Worm (Caenorhabditis elegans) whole organism, young adult: Measurements from ENCODE around the gene cex-2.

Experiments used
- B0261.1 ChIP-seq: sonication (generic microtip); optimal IDR thresholded peaks from 2 replicates; lab custom pipeline; 2016; ENCODE audit warnings: mild to moderate bottlenecking, missing genetic modification characterization, moderate library complexity, missing compliant biosample characterization
- C17E4.6 ChIP-seq: fragments of 200-800 bp; sonication (Bioruptor generic); IDR thresholded peaks from 2 replicates; pipeline ENCODE4 v1.3.6; 2022; ENCODE audit warnings: missing genetic modification reagents, missing genetic modification characterization, missing compliant biosample characterization
- D2030.7 ChIP-seq: fragments of 200-800 bp; sonication (Bioruptor generic); IDR thresholded peaks from 2 replicates; pipeline ENCODE4 v1.3.6; 2022; ENCODE audit warnings: missing genetic modification reagents, missing genetic modification characterization, missing compliant biosample characterization
- F22D6.2 ChIP-seq: sonication (generic microtip); optimal IDR thresholded peaks from 2 replicates; lab custom pipeline; 2016; ENCODE audit warnings: mild to moderate bottlenecking, missing genetic modification characterization, missing compliant biosample characterization
- F23B12.7 ChIP-seq: sonication (generic microtip); optimal IDR thresholded peaks from 2 replicates; lab custom pipeline; 2017; ENCODE audit warnings: missing genetic modification characterization, mild to moderate bottlenecking, missing compliant biosample characterization, antibody characterized with exemption, moderate library complexity; ENCODE audit not compliant: insufficient read depth
- F57A8.1 ChIP-seq: fragments of 200-800 bp; sonication (Bioruptor generic); optimal IDR thresholded peaks from 2 replicates; lab custom pipeline; 2018; ENCODE audit warnings: mild to moderate bottlenecking, missing genetic modification characterization, moderate library complexity, missing compliant biosample characterization
- K11D2.4 ChIP-seq: fragments of 200-800 bp; sonication (Bioruptor generic); IDR thresholded peaks from 2 replicates; pipeline ENCODE4 v1.3.6; 2022; ENCODE audit warnings: missing genetic modification reagents, missing genetic modification characterization, missing compliant biosample characterization
- K12H6.12 ChIP-seq: fragments of 200-800 bp; sonication (Bioruptor generic); optimal IDR thresholded peaks from 2 replicates; lab custom pipeline; 2018; ENCODE audit warnings: mild to moderate bottlenecking, missing genetic modification characterization, missing compliant biosample characterization
- Y53F4B.3 ChIP-seq: fragments of 200-800 bp; sonication (Bioruptor generic); IDR thresholded peaks from 2 replicates; pipeline ENCODE4 v1.3.6; 2022; ENCODE audit warnings: missing genetic modification reagents, missing genetic modification characterization, missing compliant biosample characterization
- Y67H2A.10 ChIP-seq: fragments of 200-800 bp; sonication (Bioruptor generic); conservative IDR thresholded peaks from 2 replicates; pipeline ENCODE4 v1.3.6; 2022; ENCODE audit warnings: missing genetic modification reagents, missing genetic modification characterization, missing compliant biosample characterization
- attf-3 ChIP-seq: fragments of 200-800 bp; sonication (Bioruptor generic); conservative IDR thresholded peaks from 2 replicates; pipeline ENCODE4 v1.3.6; 2022; ENCODE audit warnings: missing genetic modification reagents, missing genetic modification characterization, missing compliant biosample characterization
- bed-1 ChIP-seq: fragments of 200-800 bp; sonication (Bioruptor generic); IDR thresholded peaks from 2 replicates; pipeline ENCODE4 v1.3.6; 2022; ENCODE audit warnings: missing genetic modification reagents, missing genetic modification characterization, missing compliant biosample characterization
- ceh-58 ChIP-seq: fragments of 200-800 bp; sonication (Bioruptor generic); IDR thresholded peaks from 2 replicates; pipeline ENCODE4 v1.3.6; 2022; ENCODE audit warnings: missing genetic modification characterization, missing compliant biosample characterization
- die-1 ChIP-seq: sonication (generic microtip); optimal IDR thresholded peaks from 2 replicates; lab custom pipeline; 2016; ENCODE audit warnings: missing genotype, mild to moderate bottlenecking, missing genetic modification characterization, missing compliant biosample characterization
- dpff-1 ChIP-seq: sonication (generic microtip); optimal IDR thresholded peaks from 2 replicates; lab custom pipeline; 2017; ENCODE audit warnings: mild to moderate bottlenecking, missing genetic modification characterization, missing compliant biosample characterization
- egl-18 ChIP-seq: fragments of 200-800 bp; sonication (Bioruptor generic); IDR thresholded peaks from 2 replicates; pipeline ENCODE4 v1.3.6; 2022; ENCODE audit warnings: missing genetic modification reagents, missing genetic modification characterization, missing compliant biosample characterization
- gei-17 ChIP-seq: fragments of 200-800 bp; sonication (Bioruptor generic); optimal IDR thresholded peaks from 2 replicates; lab custom pipeline; 2018; ENCODE audit warnings: mild to moderate bottlenecking, missing genetic modification characterization, missing compliant biosample characterization
- him-1 ChIP-seq: sonication (generic microtip); optimal IDR thresholded peaks from 2 replicates; lab custom pipeline; 2016; ENCODE audit warnings: missing genotype, missing genetic modification reagents, missing genetic modification characterization, missing compliant biosample characterization
- hlh-12 ChIP-seq: sonication (generic microtip); optimal IDR thresholded peaks from 2 replicates; lab custom pipeline; 2016; ENCODE audit warnings: missing genetic modification characterization, missing compliant biosample characterization
- hmg-1.2 ChIP-seq: fragments of 200-800 bp; sonication (Bioruptor generic); IDR thresholded peaks from 2 replicates; pipeline ENCODE4 v1.3.6; 2022; ENCODE audit warnings: missing genetic modification reagents, missing genetic modification characterization, missing compliant biosample characterization
- hmg-20 ChIP-seq: fragments of 200-800 bp; sonication (Bioruptor generic); IDR thresholded peaks from 2 replicates; pipeline ENCODE4 v1.3.6; 2022; ENCODE audit warnings: missing genetic modification reagents, missing genetic modification characterization, missing compliant biosample characterization
- let-526 ChIP-seq: fragments of 200-800 bp; sonication (Bioruptor generic); IDR thresholded peaks from 2 replicates; pipeline ENCODE4 v1.3.6; 2022; ENCODE audit warnings: missing genetic modification reagents, missing genetic modification characterization, missing compliant biosample characterization
- lir-1 ChIP-seq: fragments of 200-800 bp; sonication (Bioruptor generic); conservative IDR thresholded peaks from 2 replicates; pipeline ENCODE4 v1.3.6; 2022; ENCODE audit warnings: missing genetic modification reagents, missing genetic modification characterization, missing compliant biosample characterization
- mcd-1 ChIP-seq: fragments of 200-800 bp; sonication (Bioruptor generic); IDR thresholded peaks from 2 replicates; pipeline ENCODE4 v1.3.6; 2022; ENCODE audit warnings: missing genetic modification reagents, missing genetic modification characterization, missing compliant biosample characterization
- mes-4 ChIP-seq: sonication (generic microtip); optimal IDR thresholded peaks from 2 replicates; lab custom pipeline; 2016; ENCODE audit warnings: missing genotype, missing genetic modification characterization, missing compliant biosample characterization
- mxl-1 ChIP-seq: sonication (generic microtip); optimal IDR thresholded peaks from 2 replicates; lab custom pipeline; 2016; ENCODE audit warnings: missing genetic modification characterization, missing compliant biosample characterization
- nfya-1 ChIP-seq: sonication (generic microtip); optimal IDR thresholded peaks from 2 replicates; lab custom pipeline; 2017; ENCODE audit warnings: antibody characterized with exemption, missing compliant biosample characterization, missing genetic modification characterization, borderline replicate concordance; ENCODE audit not compliant: insufficient read depth
- nfyb-1 ChIP-seq: fragments of 200-800 bp; sonication (Bioruptor generic); IDR thresholded peaks from 2 replicates; pipeline ENCODE4 v1.3.6; 2022; ENCODE audit warnings: missing genetic modification reagents, missing genetic modification characterization, missing compliant biosample characterization
- nhr-120 ChIP-seq: fragments of 200-800 bp; sonication (Bioruptor generic); IDR thresholded peaks from 2 replicates; pipeline ENCODE4 v1.3.6; 2022; ENCODE audit warnings: missing genetic modification characterization, missing compliant biosample characterization
- nhr-27 ChIP-seq: fragments of 200-800 bp; sonication (Bioruptor generic); optimal IDR thresholded peaks from 2 replicates; lab custom pipeline; 2018; ENCODE audit warnings: mild to moderate bottlenecking, missing genetic modification characterization, moderate library complexity, missing compliant biosample characterization
- nhr-90 ChIP-seq: sonication (generic microtip); optimal IDR thresholded peaks from 2 replicates; lab custom pipeline; 2016; ENCODE audit warnings: missing genotype, mild to moderate bottlenecking, missing genetic modification characterization, missing compliant biosample characterization
- pbrm-1 ChIP-seq: fragments of 200-800 bp; sonication (Bioruptor generic); IDR thresholded peaks from 2 replicates; pipeline ENCODE4 v1.3.6; 2022; ENCODE audit warnings: missing genetic modification reagents, missing genetic modification characterization, missing compliant biosample characterization
- rpc-1 ChIP-seq, 2 experiments: fragments of 150-350 bp in 1 of 2; sonication (generic microtip) in 1 of 2; optimal IDR thresholded peaks; 2 replicates each; lab custom pipeline; 2014 to 2018; ENCODE audit warnings: missing biosample characterization in 1 of 2, missing genetic modification characterization in 1 of 2, missing genetic modification reagents in 1 of 2, missing genotype in 1 of 2
- sdz-38 ChIP-seq: sonication (generic microtip); optimal IDR thresholded peaks from 2 replicates; lab custom pipeline; 2016; ENCODE audit warnings: missing genotype, missing genetic modification characterization, missing compliant biosample characterization
- sea-2 ChIP-seq: fragments of 200-800 bp; sonication (Bioruptor generic); IDR thresholded peaks from 2 replicates; pipeline ENCODE4 v1.3.6; 2022; ENCODE audit warnings: missing genetic modification characterization, missing compliant biosample characterization
- snpc-1.1 ChIP-seq: sonication (generic microtip); optimal IDR thresholded peaks from 2 replicates; lab custom pipeline; 2017; ENCODE audit warnings: missing genetic modification characterization, mild to moderate bottlenecking, missing compliant biosample characterization, antibody characterized with exemption, moderate library complexity, missing genotype, missing genetic modification reagents; ENCODE audit not compliant: insufficient read depth
- somi-1 ChIP-seq: fragments of 200-800 bp; sonication (Bioruptor generic); optimal IDR thresholded peaks from 2 replicates; lab custom pipeline; 2018; ENCODE audit warnings: mild to moderate bottlenecking, missing genetic modification characterization, missing compliant biosample characterization
- sptf-2 ChIP-seq: fragments of 200-800 bp; sonication (Bioruptor generic); optimal IDR thresholded peaks from 2 replicates; lab custom pipeline; 2018; ENCODE audit warnings: mild to moderate bottlenecking, missing genetic modification characterization, missing compliant biosample characterization
- tbp1 ChIP-seq: fragments of 200-800 bp; sonication (Bioruptor generic); optimal IDR thresholded peaks from 2 replicates; lab custom pipeline; 2018; ENCODE audit warnings: mild to moderate bottlenecking, missing genetic modification characterization, missing compliant biosample characterization
- ztf-25 ChIP-seq: fragments of 200-800 bp; sonication (Bioruptor generic); IDR thresholded peaks from 2 replicates; pipeline ENCODE4 v1.3.6; 2022; ENCODE audit warnings: missing genetic modification reagents, missing genetic modification characterization, missing compliant biosample characterization
- ztf-28 ChIP-seq: fragments of 200-800 bp; sonication (Bioruptor generic); IDR thresholded peaks from 2 replicates; pipeline ENCODE4 v1.3.6; 2022; ENCODE audit warnings: missing genetic modification reagents, missing genetic modification characterization, missing compliant biosample characterization

Gene cex-2

ce11 chrII:7838661-7839060 lies 3.4 kb upstream of the cex-2 start:
- TF ChIP-seq K11D2.4 (no peak), hmg-1.2 (GFP tag; lab: Robert Waterston, UW) (peak; percentile 76), sea-2 (GFP tag; lab: Robert Waterston, UW) (no peak), Y53F4B.3 (GFP tag; lab: Robert Waterston, UW) (no peak), him-1 (no peak), ztf-28 (GFP tag; lab: Robert Waterston, UW) (no peak)

- TF ChIP-seq somi-1: peak; percentile 40
- TF ChIP-seq B0261.1 (tag; lab: Kevin White, UChicago): no peak
- TF ChIP-seq nfyb-1 (GFP tag; lab: Robert Waterston, UW): 0 out of 2 replicates have a peak, but pooled peaks have one; percentile 7
- TF ChIP-seq K12H6.12 (tag; lab: Kevin White, UChicago): peak; percentile 61
Observed at ce11 chrII:7836613-7837226, 1.5 kb upstream of the cex-2 start.

ce11 chrII:7832054-7832453 lies 3.2 kb downstream of the cex-2 start, which contains the start of gene T09A5.14:
Gene T09A5.14 (plus strand): TSS chrII:7832354.
- TF ChIP-seq sptf-2 (GFP tag; lab: Kevin White, UChicago) (no peak), attf-3 (GFP tag; lab: Robert Waterston, UW) (no peak), egl-18 (no peak), rpc-1 (optimal IDR thresholded peaks at IDR 0.05; lab: Kevin White, UChicago) (no peak), rpc-1 (tag; optimal IDR thresholded peaks at IDR 0.05; lab: Kevin White, UChicago) (no peak), tbp1 (no peak)

ce11 chrII:7829616-7830015 lies 5.6 kb downstream of the cex-2 start:
- TF ChIP-seq hlh-12 (tag; lab: Kevin White, UChicago) (no peak), Y67H2A.10 (no peak), F57A8.1 (GFP tag; lab: Kevin White, UChicago) (no peak), sea-2 (GFP tag; lab: Robert Waterston, UW) (no peak), nhr-90 (tag; lab: Kevin White, UChicago) (no peak), mcd-1 (GFP tag; lab: Robert Waterston, UW) (no peak), dpff-1 (tag; lab: Kevin White, UChicago) (no peak), let-526 (GFP tag; lab: Robert Waterston, UW) (no peak), pbrm-1 (GFP tag; lab: Robert Waterston, UW) (no peak), ceh-58 (GFP tag; lab: Robert Waterston, UW) (no peak), nhr-27 (tag; lab: Kevin White, UChicago) (no peak)

ce11 chrII:7827883-7828282 lies 7.3 kb downstream of the cex-2 start:
- no peak for TF ChIP-seq mes-4 (tag; lab: Kevin White, UChicago)

ce11 chrII:7825107-7825506 lies 10.1 kb downstream of the cex-2 start, which contains the start of gene srw-62:
Gene srw-62 (plus strand): TSS chrII:7825407.
- TF ChIP-seq sdz-38 (tag; lab: Kevin White, UChicago): no peak
- no peak for TF ChIP-seq F23B12.7 (tag; lab: Kevin White, UChicago)
- no peak for TF ChIP-seq die-1 (tag; lab: Kevin White, UChicago)
- no peak for TF ChIP-seq snpc-1.1 (tag; lab: Kevin White, UChicago)
- TF ChIP-seq lir-1 (GFP tag; lab: Robert Waterston, UW): no peak
- no peak for TF ChIP-seq gei-17 (GFP tag; lab: Kevin White, UChicago)
- TF ChIP-seq ztf-25 (GFP tag; lab: Robert Waterston, UW): no peak
- TF ChIP-seq bed-1 (GFP tag; lab: Robert Waterston, UW): no peak
- no peak for TF ChIP-seq F22D6.2
- no peak for TF ChIP-seq D2030.7 (GFP tag; lab: Robert Waterston, UW)
- TF ChIP-seq mxl-1 (tag; lab: Kevin White, UChicago): no peak
- TF ChIP-seq nhr-120 (GFP tag; lab: Robert Waterston, UW): no peak
- no peak for TF ChIP-seq hmg-20 (GFP tag; lab: Robert Waterston, UW)
- no peak for TF ChIP-seq let-526 (GFP tag; lab: Robert Waterston, UW)
- no peak for TF ChIP-seq C17E4.6
- TF ChIP-seq nfya-1 (tag; lab: Kevin White, UChicago): no peak
